Worm (Caenorhabditis elegans) whole organism, early embryonic: ENCODE measurements around the gene col-173.

Experiments
- ama-1 ChIP-seq: fragments of 150-350 bp; optimal IDR thresholded peaks from 2 replicates; lab custom pipeline; 2014
- ceh-36 ChIP-seq: sonication (generic microtip); optimal IDR thresholded peaks from 2 replicates; lab custom pipeline; 2016; ENCODE audit warnings: missing genetic modification characterization, inconsistent platforms, missing compliant biosample characterization
- flt-1 ChIP-seq: fragments of 200-800 bp; sonication (Bioruptor generic); IDR thresholded peaks from 2 replicates; pipeline ENCODE4 v1.3.6; 2022; ENCODE audit warnings: missing genetic modification characterization, missing compliant biosample characterization
- hnd-1 ChIP-seq: sonication (generic microtip); optimal IDR thresholded peaks from 2 replicates; lab custom pipeline; 2016; ENCODE audit warnings: missing genetic modification characterization, missing compliant biosample characterization
- sea-1 ChIP-seq: fragments of 200-800 bp; sonication (Bioruptor generic); conservative IDR thresholded peaks from 2 replicates; pipeline ENCODE4 v1.3.6; 2022; ENCODE audit warnings: missing genetic modification characterization, missing compliant biosample characterization
- tbx-11 ChIP-seq: fragments of 200-800 bp; sonication (Bioruptor generic); IDR thresholded peaks from 2 replicates; pipeline ENCODE4 v1.3.6; 2022; ENCODE audit warnings: missing genetic modification characterization, missing compliant biosample characterization
- tbx-37 ChIP-seq: fragments of 200-800 bp; sonication (Bioruptor generic); conservative IDR thresholded peaks from 2 replicates; pipeline ENCODE4 v1.3.6; 2022; ENCODE audit warnings: missing genetic modification reagents, missing genetic modification characterization, missing compliant biosample characterization

ce11 chrX:6840670-6841308 is 36.5 kb downstream of the col-173 start, which contains the start of the genes glr-6 and asg-2:
- TF ChIP-seq ama-1 (lab: Kevin White, UChicago) (no peak), tbx-37 (no peak), flt-1 (GFP tag; lab: Robert Waterston, UW) (no peak), tbx-11 (GFP tag; lab: Robert Waterston, UW) (no peak), ceh-36 (tag; lab: Kevin White, UChicago) (no peak), hnd-1 (tag; lab: Kevin White, UChicago) (no peak), sea-1 (GFP tag; lab: Robert Waterston, UW) (no peak)
